Worm (Caenorhabditis elegans) whole organism, L4 larva: ENCODE measurements around the gene taf-12.

Experiments
- D1046.2 ChIP-seq: fragments of 200-800 bp; sonication (Bioruptor generic); IDR thresholded peaks from 2 replicates; pipeline ENCODE4 v1.3.6; 2022; ENCODE audit warnings: missing genetic modification characterization, missing compliant biosample characterization
- F44E2.7 ChIP-seq: fragments of 200-800 bp; sonication (Bioruptor generic); IDR thresholded peaks from 2 replicates; pipeline ENCODE4 v2.1.2; 2022; ENCODE audit warnings: missing genetic modification characterization, missing compliant biosample characterization
- T26A8.4 ChIP-seq: fragments of 200-800 bp; sonication (Bioruptor generic); IDR thresholded peaks from 2 replicates; pipeline ENCODE4 v1.3.6; 2022; ENCODE audit warnings: missing genetic modification characterization, missing compliant biosample characterization
- Y105C5A.15 ChIP-seq: fragments of 200-800 bp; sonication (Bioruptor generic); IDR thresholded peaks from 2 replicates; pipeline ENCODE4 v1.3.6; 2022; ENCODE audit warnings: missing genetic modification characterization, missing compliant biosample characterization
- Y5F2A.4 ChIP-seq: fragments of 200-800 bp; sonication (Bioruptor generic); optimal IDR thresholded peaks from 2 replicates; lab custom pipeline; 2018; ENCODE audit warnings: mild to moderate bottlenecking, missing genetic modification characterization, missing compliant biosample characterization
- ZK337.2 ChIP-seq: fragments of 200-800 bp; sonication (Bioruptor generic); IDR thresholded peaks from 2 replicates; pipeline ENCODE4 v1.3.6; 2022; ENCODE audit warnings: missing genetic modification reagents, missing genetic modification characterization, missing compliant biosample characterization
- ceh-44 ChIP-seq: fragments of 200-800 bp; sonication (Bioruptor generic); IDR thresholded peaks from 2 replicates; pipeline ENCODE4 v1.3.6; 2022; ENCODE audit warnings: missing genetic modification reagents, missing genetic modification characterization, missing compliant biosample characterization
- ceh-62 ChIP-seq: sonication (generic microtip); optimal IDR thresholded peaks from 2 replicates; lab custom pipeline; 2017; ENCODE audit warnings: missing biosample characterization, missing genetic modification characterization
- ces-1 ChIP-seq: fragments of 150-350 bp; sonication (generic microtip); optimal IDR thresholded peaks from 4 replicates; lab custom pipeline; 2014; ENCODE audit warnings: missing biosample characterization, missing genetic modification reagents, missing genetic modification characterization
- daf-19 ChIP-seq: fragments of 200-800 bp; sonication (Bioruptor generic); conservative IDR thresholded peaks from 2 replicates; pipeline ENCODE4 v1.3.6; 2022; ENCODE audit warnings: missing genetic modification characterization, missing compliant biosample characterization
- daf-8 ChIP-seq: fragments of 200-800 bp; sonication (Bioruptor generic); IDR thresholded peaks from 2 replicates; pipeline ENCODE4 v1.3.6; 2022; ENCODE audit warnings: missing genetic modification characterization, missing compliant biosample characterization
- dmd-6 ChIP-seq: fragments of 200-800 bp; sonication (Bioruptor generic); IDR thresholded peaks from 2 replicates; pipeline ENCODE4 v1.3.6; 2022; ENCODE audit warnings: missing genetic modification reagents, missing genetic modification characterization, missing compliant biosample characterization
- dmd-8 ChIP-seq: fragments of 200-800 bp; sonication (Bioruptor generic); IDR thresholded peaks from 2 replicates; pipeline ENCODE4 v1.3.6; 2022; ENCODE audit warnings: missing genetic modification characterization, missing compliant biosample characterization
- egl-27 ChIP-seq: sonication (generic microtip); optimal IDR thresholded peaks from 3 replicates; lab custom pipeline; 2017; ENCODE audit warnings: missing biosample characterization, missing genetic modification reagents, missing genetic modification characterization
- hlh-11 ChIP-seq: fragments of 200-800 bp; sonication (Bioruptor generic); optimal IDR thresholded peaks from 2 replicates; lab custom pipeline; 2018; ENCODE audit warnings: mild to moderate bottlenecking, missing genetic modification characterization, missing compliant biosample characterization
- hlh-30 ChIP-seq: sonication (generic microtip); optimal IDR thresholded peaks from 2 replicates; lab custom pipeline; 2017; ENCODE audit warnings: antibody characterized with exemption, mild to moderate bottlenecking, missing genetic modification characterization, missing compliant biosample characterization; ENCODE audit not compliant: insufficient read depth
- lin-1 ChIP-seq: fragments of 200-800 bp; sonication (Bioruptor generic); IDR thresholded peaks from 2 replicates; pipeline ENCODE4 v1.3.6; 2022; ENCODE audit warnings: missing genetic modification reagents, missing genetic modification characterization, missing compliant biosample characterization
- mdt-29 ChIP-seq: fragments of 200-800 bp; sonication (Bioruptor generic); IDR thresholded peaks from 2 replicates; pipeline ENCODE4 v1.3.6; 2022; ENCODE audit warnings: missing genetic modification reagents, missing genetic modification characterization, missing compliant biosample characterization
- mep-1 ChIP-seq: fragments of 150-350 bp; sonication (generic microtip); optimal IDR thresholded peaks from 3 replicates; lab custom pipeline; 2014; ENCODE audit warnings: missing biosample characterization, missing genetic modification characterization
- mxl-3 ChIP-seq: fragments of 200-800 bp; sonication (Bioruptor generic); optimal IDR thresholded peaks from 2 replicates; lab custom pipeline; 2018; ENCODE audit warnings: mild to moderate bottlenecking, missing genetic modification characterization, missing compliant biosample characterization
- nhr-10 ChIP-seq: fragments of 150-350 bp; optimal IDR thresholded peaks from 2 replicates; lab custom pipeline; 2014; ENCODE audit warnings: missing biosample characterization, missing genetic modification characterization
- nhr-11 ChIP-seq: fragments of 150-350 bp; optimal IDR thresholded peaks from 2 replicates; lab custom pipeline; 2014; ENCODE audit warnings: missing biosample characterization, missing genetic modification characterization
- nhr-237 ChIP-seq: sonication (generic microtip); optimal IDR thresholded peaks from 2 replicates; lab custom pipeline; 2017; ENCODE audit warnings: missing biosample characterization, missing genetic modification characterization
- nhr-25 ChIP-seq: sonication (generic microtip); optimal IDR thresholded peaks from 2 replicates; lab custom pipeline; 2017; ENCODE audit warnings: missing genetic modification characterization, mild to moderate bottlenecking, missing compliant biosample characterization, antibody characterized with exemption, moderate library complexity, borderline replicate concordance; ENCODE audit not compliant: insufficient read depth
- pha-4 ChIP-seq, 2 experiments: fragments of 150-350 bp in 1 of 2; fragments of 200-800 bp in 1 of 2; sonication (Bioruptor generic) in 1 of 2; IDR thresholded peaks in 1 of 2; optimal IDR thresholded peaks in 1 of 2; 2 replicates each; pipeline versions ENCODE4 v1.3.6 to Lab custom; 2014 to 2022; ENCODE audit warnings: missing genetic modification characterization in 2 of 2, missing genetic modification reagents in 2 of 2, missing biosample characterization in 1 of 2, missing compliant biosample characterization in 1 of 2
- rbr-2 ChIP-seq: sonication (generic microtip); optimal IDR thresholded peaks from 2 replicates; lab custom pipeline; 2016; ENCODE audit warnings: missing genotype, missing genetic modification characterization, missing compliant biosample characterization
- saeg-2 ChIP-seq: fragments of 200-800 bp; sonication (Bioruptor generic); IDR thresholded peaks from 2 replicates; pipeline ENCODE4 v1.3.6; 2022; ENCODE audit warnings: missing genetic modification reagents, missing genetic modification characterization, missing compliant biosample characterization
- skn-1 ChIP-seq: fragments of 150-350 bp; optimal IDR thresholded peaks from 2 replicates; lab custom pipeline; 2014; ENCODE audit warnings: missing biosample characterization, missing genetic modification characterization
- snpc-4 ChIP-seq: fragments of 150-350 bp; optimal IDR thresholded peaks from 2 replicates; lab custom pipeline; 2014; ENCODE audit warnings: missing biosample characterization, missing genetic modification characterization
- spr-3 ChIP-seq: fragments of 200-800 bp; sonication (Bioruptor generic); optimal IDR thresholded peaks from 2 replicates; lab custom pipeline; 2018; ENCODE audit warnings: mild to moderate bottlenecking, missing genetic modification characterization, missing compliant biosample characterization
- tag-97 ChIP-seq: fragments of 200-800 bp; sonication (Bioruptor generic); IDR thresholded peaks from 2 replicates; pipeline ENCODE4 v1.3.6; 2022; ENCODE audit warnings: missing genetic modification characterization, missing compliant biosample characterization
- unc-62 ChIP-seq, 3 experiments: fragments of 150-350 bp in 1 of 3; sonication (generic microtip); optimal IDR thresholded peaks in 2 of 3; peaks in 1 of 3; 1 replicate in 1 of 3; 2 replicates in 2 of 3; lab custom pipeline; 2014 to 2017; ENCODE audit warnings: missing biosample characterization in 3 of 3, missing genetic modification characterization in 3 of 3, missing genetic modification reagents in 3 of 3, missing genotype in 1 of 3
- ztf-7 ChIP-seq: fragments of 150-350 bp; optimal IDR thresholded peaks from 2 replicates; lab custom pipeline; 2014; ENCODE audit warnings: missing biosample characterization, missing genetic modification characterization

taf-12 gene

ce11 chrIII:11914220-11914619 lies 45.1 kb upstream of the taf-12 start, which contains the start of gene Y56A3A.16:
Gene Y56A3A.16 (minus strand): TSS chrIII:11914320.
- no peak for TF ChIP-seq Y5F2A.4 (GFP tag; lab: Kevin White, UChicago)

ce11 chrIII:11909778-11910177 lies 40.7 kb upstream of the taf-12 start, which contains the start of gene faah-4:
Gene faah-4 (minus strand): TSS chrIII:11909878.
- TF ChIP-seq daf-19 (GFP tag; lab: Robert Waterston, UW), result no peak
- TF ChIP-seq unc-62 (GFP tag; optimal IDR thresholded peaks at IDR 0.05 in 1 of 2; lab: Kevin White, UChicago), result peak in 1 of 2 experiments; percentile 13
- no peak for TF ChIP-seq unc-62 (tag; optimal IDR thresholded peaks at IDR 0.05; lab: Kevin White, UChicago)
- TF ChIP-seq, all 104 proteins: peak for 1

ce11 chrIII:11908660-11909059 lies 39.6 kb upstream of the taf-12 start, which contains the start of gene fbxb-24:
Gene fbxb-24 (plus strand): TSS chrIII:11908960.
- TF ChIP-seq nhr-25 (tag; lab: Kevin White, UChicago) (no peak), unc-62 (GFP tag; optimal IDR thresholded peaks at IDR 0.05 in 1 of 2; lab: Kevin White, UChicago) (no peak), unc-62 (tag; optimal IDR thresholded peaks at IDR 0.05; lab: Kevin White, UChicago) (no peak), Y105C5A.15 (GFP tag; lab: Robert Waterston, UW) (no peak), hlh-11 (tag; lab: Kevin White, UChicago) (no peak), ceh-62 (tag; lab: Kevin White, UChicago) (no peak), ZK337.2 (GFP tag; lab: Robert Waterston, UW) (no peak), tag-97 (GFP tag; lab: Robert Waterston, UW) (no peak), dmd-8 (GFP tag; lab: Robert Waterston, UW) (no peak), nhr-10 (tag; lab: Kevin White, UChicago) (no peak), rbr-2 (tag; lab: Kevin White, UChicago) (no peak), lin-1 (no peak), D1046.2 (GFP tag; lab: Robert Waterston, UW) (no peak), nhr-237 (tag; lab: Kevin White, UChicago) (no peak), ztf-7 (tag; lab: Kevin White, UChicago) (no peak), egl-27 (tag; lab: Kevin White, UChicago) (no peak), T26A8.4 (no peak), hlh-30 (tag; lab: Kevin White, UChicago) (no peak), F44E2.7 (GFP tag; lab: Robert Waterston, UW) (no peak), mep-1 (tag; lab: Kevin White, UChicago) (no peak), mdt-29 (GFP tag; lab: Robert Waterston, UW) (no peak)
- TF ChIP-seq, all 104 proteins: peak for 0

- TF ChIP-seq spr-3 (GFP tag; lab: Kevin White, UChicago), result no peak
- TF ChIP-seq mxl-3 (GFP tag; lab: Kevin White, UChicago), result no peak
- no peak for TF ChIP-seq nhr-11 (tag; lab: Kevin White, UChicago)
- TF ChIP-seq ceh-44 (GFP tag; lab: Robert Waterston, UW), result no peak
- TF ChIP-seq dmd-6, result no peak
- no peak for TF ChIP-seq saeg-2 (GFP tag; lab: Robert Waterston, UW)
- no peak for TF ChIP-seq ces-1
- no peak for TF ChIP-seq snpc-4 (tag; lab: Kevin White, UChicago)
- TF ChIP-seq egl-27 (tag; lab: Kevin White, UChicago), result no peak
- TF ChIP-seq daf-8, result no peak
- TF ChIP-seq pha-4 (GFP tag; IDR thresholded peaks at IDR 0.05; lab: Robert Waterston, UW), result no peak
- TF ChIP-seq pha-4 (tag; optimal IDR thresholded peaks at IDR 0.05; lab: Kevin White, UChicago), result no peak
- TF ChIP-seq skn-1, result no peak
Observed at ce11 chrIII:11907177-11907576, 38.1 kb upstream of the taf-12 start, which contains the start of gene sdz-33. Gene sdz-33 (plus strand): TSS chrIII:11907477.
